Fruit fly (Drosophila melanogaster) whole organism, embryonic: ENCODE measurements around the gene Pxn.

ENCODE experiments used
- CG11247 ChIP-seq: fragments of 200-800 bp; sonication (Bioruptor generic); IDR thresholded peaks from 2 replicates; pipeline ENCODE4 v1.3.6; 2022; ENCODE audit warnings: missing biosample characterization, missing genetic modification characterization
- CG12219 ChIP-seq: fragments of 200-800 bp; sonication (Bioruptor generic); optimal IDR thresholded peaks from 3 replicates; lab custom pipeline; 2018; ENCODE audit warnings: missing biosample characterization, mild to moderate bottlenecking, missing genetic modification characterization
- CG13123 ChIP-seq: fragments of 200-800 bp; sonication (Bioruptor generic); optimal IDR thresholded peaks from 2 replicates; lab custom pipeline; 2016; ENCODE audit warnings: missing biosample characterization, missing genetic modification characterization
- CG14860 ChIP-seq: fragments of 200-800 bp; sonication (Bioruptor generic); IDR thresholded peaks from 3 replicates; pipeline ENCODE4 v1.3.6; 2022; ENCODE audit warnings: missing biosample characterization, missing genetic modification characterization; ENCODE audit not compliant: partially characterized antibody
- CG1602 ChIP-seq: fragments of 200-800 bp; sonication (Bioruptor generic); optimal IDR thresholded peaks from 3 replicates; lab custom pipeline; 2016; ENCODE audit warnings: missing biosample characterization, missing genetic modification characterization
- CG18764 ChIP-seq: fragments of 200-800 bp; sonication (Bioruptor generic); optimal IDR thresholded peaks from 3 replicates; lab custom pipeline; 2016; ENCODE audit warnings: missing biosample characterization, missing genetic modification characterization
- CG31224 ChIP-seq: fragments of 200-800 bp; sonication (Bioruptor generic); IDR thresholded peaks from 2 replicates; pipeline ENCODE4 v1.3.6; 2022; ENCODE audit warnings: missing biosample characterization, missing genetic modification characterization
- CG5180 ChIP-seq: fragments of 200-800 bp; sonication (Bioruptor generic); optimal IDR thresholded peaks from 3 replicates; lab custom pipeline; 2017; ENCODE audit warnings: missing biosample characterization, missing genetic modification characterization, mild to moderate bottlenecking, moderate library complexity, missing genetic modification reagents
- CG6175 ChIP-seq: fragments of 200-800 bp; sonication (Bioruptor generic); IDR thresholded peaks from 3 replicates; pipeline ENCODE4 v1.3.6; 2022; ENCODE audit warnings: missing biosample characterization, missing genetic modification characterization
- CG6254 ChIP-seq: fragments of 200-800 bp; sonication (Bioruptor generic); optimal IDR thresholded peaks from 3 replicates; lab custom pipeline; 2017; ENCODE audit warnings: mild to moderate bottlenecking, missing biosample characterization, missing genetic modification reagents, missing genetic modification characterization
- CG7357 ChIP-seq: fragments of 200-800 bp; sonication (Bioruptor generic); IDR thresholded peaks from 3 replicates; pipeline ENCODE4 v1.3.6; 2022; ENCODE audit warnings: missing biosample characterization, missing genetic modification characterization
- CG7745 ChIP-seq: fragments of 200-800 bp; sonication (Bioruptor generic); optimal IDR thresholded peaks from 2 replicates; lab custom pipeline; 2018; ENCODE audit warnings: missing biosample characterization, mild to moderate bottlenecking, missing genetic modification characterization, moderate library complexity
- CG8089 ChIP-seq: fragments of 200-800 bp; sonication (Bioruptor generic); optimal IDR thresholded peaks from 3 replicates; lab custom pipeline; 2016; ENCODE audit warnings: missing biosample characterization, missing genetic modification characterization
- CHES-1-like ChIP-seq: fragments of 200-800 bp; sonication (Bioruptor generic); optimal IDR thresholded peaks from 2 replicates; lab custom pipeline; 2016; ENCODE audit warnings: missing biosample characterization, missing genetic modification characterization
- D19B ChIP-seq: fragments of 200-800 bp; sonication (Bioruptor generic); optimal IDR thresholded peaks from 2 replicates; lab custom pipeline; 2017; ENCODE audit warnings: missing biosample characterization, mild to moderate bottlenecking, missing genetic modification characterization
- Dad ChIP-seq: fragments of 200-800 bp; sonication (Bioruptor generic); optimal IDR thresholded peaks from 3 replicates; lab custom pipeline; 2016; ENCODE audit warnings: missing biosample characterization, missing genetic modification characterization
- Dbx ChIP-seq: fragments of 200-800 bp; sonication (Bioruptor generic); IDR thresholded peaks from 3 replicates; pipeline ENCODE4 v1.3.6; 2022; ENCODE audit warnings: missing biosample characterization, missing genetic modification characterization
- Doc2 ChIP-seq: fragments of 200-800 bp; sonication (Bioruptor generic); IDR thresholded peaks from 2 replicates; pipeline ENCODE4 v1.3.6; 2022; ENCODE audit warnings: missing biosample characterization, missing genetic modification characterization
- Gsc ChIP-seq: fragments of 200-800 bp; sonication (Bioruptor generic); IDR thresholded peaks from 2 replicates; pipeline ENCODE4 v1.3.6; 2022; ENCODE audit warnings: missing biosample characterization, missing genetic modification characterization
- Hr51 ChIP-seq, 2 experiments: fragments of 200-800 bp; sonication (Bioruptor generic); optimal IDR thresholded peaks; 2 replicates in 1 of 2; 3 replicates in 1 of 2; lab custom pipeline; 2016 to 2018; ENCODE audit warnings: missing biosample characterization in 2 of 2, missing genetic modification characterization in 2 of 2, mild to moderate bottlenecking in 1 of 2, moderate library complexity in 1 of 2
- Hr78 ChIP-seq, 2 experiments: fragments of 200-800 bp in 1 of 2; fragments of >200 bp in 1 of 2; sonication (Bioruptor generic) in 1 of 2; optimal IDR thresholded peaks; 2 replicates each; lab custom pipeline; 2017 to 2019; ENCODE audit warnings: missing biosample characterization in 2 of 2, missing genetic modification characterization in 2 of 2, mild to moderate bottlenecking in 1 of 2, moderate library complexity in 1 of 2
- MESR4 ChIP-seq: fragments of 200-800 bp; sonication (Bioruptor generic); optimal IDR thresholded peaks from 2 replicates; lab custom pipeline; 2018; ENCODE audit warnings: missing biosample characterization, mild to moderate bottlenecking, missing genetic modification characterization, moderate library complexity
- Max ChIP-seq: fragments of 200-800 bp; sonication (Bioruptor generic); optimal IDR thresholded peaks from 2 replicates; lab custom pipeline; 2016; ENCODE audit warnings: missing biosample characterization, mild to moderate bottlenecking, missing genetic modification characterization
- Nf-YC ChIP-seq: fragments of 200-800 bp; optimal IDR thresholded peaks from 3 replicates; lab custom pipeline; 2019; ENCODE audit warnings: missing biosample characterization, mild to moderate bottlenecking, missing genetic modification characterization, moderate library complexity
- Optix ChIP-seq: fragments of 200-800 bp; sonication (Bioruptor generic); IDR thresholded peaks from 3 replicates; pipeline ENCODE4 v1.3.6; 2022; ENCODE audit warnings: missing biosample characterization, missing genetic modification characterization
- Side ChIP-seq: fragments of 200-800 bp; sonication (Bioruptor generic); optimal IDR thresholded peaks from 2 replicates; lab custom pipeline; 2016; ENCODE audit warnings: missing biosample characterization, missing genetic modification characterization
- ab ChIP-seq: fragments of 200-800 bp; sonication (Bioruptor generic); optimal IDR thresholded peaks from 2 replicates; lab custom pipeline; 2016; ENCODE audit warnings: missing biosample characterization, missing genetic modification characterization
- abd-A ChIP-seq: fragments of 200-800 bp; sonication (Bioruptor generic); optimal IDR thresholded peaks from 3 replicates; lab custom pipeline; 2019; ENCODE audit warnings: missing biosample characterization, mild to moderate bottlenecking, missing genetic modification characterization, moderate library complexity
- aop ChIP-seq: fragments of 200-800 bp; sonication (Bioruptor generic); IDR thresholded peaks from 2 replicates; pipeline ENCODE4 v1.3.6; 2022; ENCODE audit warnings: missing biosample characterization, missing genetic modification characterization
- ase ChIP-seq: fragments of 200-800 bp; sonication (Bioruptor generic); IDR thresholded peaks from 3 replicates; pipeline ENCODE4 v1.3.6; 2022; ENCODE audit warnings: missing biosample characterization, missing genetic modification characterization
- ato ChIP-seq: fragments of 200-800 bp; sonication (Bioruptor generic); IDR thresholded peaks from 2 replicates; pipeline ENCODE4 v1.3.6; 2022; ENCODE audit warnings: missing biosample characterization, missing genetic modification characterization; ENCODE audit not compliant: partially characterized antibody
- cas ChIP-seq: fragments of 200-800 bp; sonication (Bioruptor generic); IDR thresholded peaks from 2 replicates; pipeline ENCODE4 v1.3.6; 2022; ENCODE audit warnings: missing biosample characterization, missing genetic modification characterization
- caup ChIP-seq: fragments of 200-800 bp; sonication (Bioruptor generic); optimal IDR thresholded peaks from 3 replicates; lab custom pipeline; 2017; ENCODE audit warnings: missing biosample characterization, mild to moderate bottlenecking, missing genetic modification characterization, moderate library complexity; ENCODE audit not compliant: severe bottlenecking
- corto ChIP-seq: fragments of 200-800 bp; sonication (Bioruptor generic); optimal IDR thresholded peaks from 2 replicates; lab custom pipeline; 2016; ENCODE audit warnings: missing biosample characterization, mild to moderate bottlenecking, missing genetic modification characterization, moderate library complexity
- dm ChIP-seq: fragments of 200-800 bp; sonication (Bioruptor generic); optimal IDR thresholded peaks from 3 replicates; lab custom pipeline; 2016; ENCODE audit warnings: missing biosample characterization, missing genetic modification characterization
- ems ChIP-seq: fragments of 200-800 bp; sonication (Bioruptor generic); optimal IDR thresholded peaks from 3 replicates; lab custom pipeline; 2016; ENCODE audit warnings: missing biosample characterization, missing genetic modification characterization
- esg ChIP-seq: fragments of 200-800 bp; sonication (Bioruptor generic); conservative IDR thresholded peaks from 2 replicates; pipeline ENCODE4 v1.3.6; 2022; ENCODE audit warnings: missing biosample characterization, missing genetic modification characterization
- fd102C ChIP-seq: fragments of 200-800 bp; sonication (Bioruptor generic); optimal IDR thresholded peaks from 2 replicates; lab custom pipeline; 2018; ENCODE audit warnings: missing biosample characterization, mild to moderate bottlenecking, missing genetic modification characterization, moderate library complexity
- grau ChIP-seq: fragments of 200-800 bp; optimal IDR thresholded peaks from 3 replicates; lab custom pipeline; 2019; ENCODE audit warnings: missing biosample characterization, mild to moderate bottlenecking, missing genetic modification characterization, moderate library complexity
- grn ChIP-seq: fragments of 200-800 bp; sonication (Bioruptor generic); optimal IDR thresholded peaks from 3 replicates; lab custom pipeline; 2017; ENCODE audit warnings: missing biosample characterization, missing genetic modification characterization
- gsb ChIP-seq: fragments of 200-800 bp; sonication (Bioruptor generic); IDR thresholded peaks from 2 replicates; pipeline ENCODE4 v1.3.6; 2022; ENCODE audit warnings: missing biosample characterization, missing genetic modification characterization
- hb ChIP-seq: fragments of 200-800 bp; sonication (Bioruptor generic); IDR thresholded peaks from 3 replicates; pipeline ENCODE4 v1.3.6; 2022; ENCODE audit warnings: missing biosample characterization, missing genetic modification characterization; ENCODE audit not compliant: partially characterized antibody
- lab ChIP-seq: fragments of 200-800 bp; sonication (Bioruptor generic); optimal IDR thresholded peaks from 3 replicates; lab custom pipeline; 2017; ENCODE audit warnings: missing biosample characterization, missing genetic modification characterization, mild to moderate bottlenecking, moderate library complexity, missing genetic modification reagents
- maf-S ChIP-seq: fragments of 200-800 bp; sonication (Bioruptor generic); optimal IDR thresholded peaks from 2 replicates; lab custom pipeline; 2016; ENCODE audit warnings: missing biosample characterization, missing genetic modification characterization
- oc ChIP-seq: fragments of 200-800 bp; sonication (Bioruptor generic); optimal IDR thresholded peaks from 2 replicates; lab custom pipeline; 2018; ENCODE audit warnings: missing biosample characterization, mild to moderate bottlenecking, missing genetic modification characterization, moderate library complexity
- psq ChIP-seq: fragments of 200-800 bp; sonication (Bioruptor generic); optimal IDR thresholded peaks from 2 replicates; lab custom pipeline; 2017; ENCODE audit warnings: missing biosample characterization, missing genetic modification characterization
- scrt ChIP-seq: fragments of 200-800 bp; sonication (Bioruptor generic); optimal IDR thresholded peaks from 2 replicates; lab custom pipeline; 2018; ENCODE audit warnings: missing biosample characterization, mild to moderate bottlenecking, missing genetic modification characterization, moderate library complexity
- zf30C ChIP-seq: fragments of 200-800 bp; sonication (Bioruptor generic); optimal IDR thresholded peaks from 3 replicates; lab custom pipeline; 2018; ENCODE audit warnings: missing biosample characterization, mild to moderate bottlenecking, missing genetic modification characterization

Pxn gene

DNA sequence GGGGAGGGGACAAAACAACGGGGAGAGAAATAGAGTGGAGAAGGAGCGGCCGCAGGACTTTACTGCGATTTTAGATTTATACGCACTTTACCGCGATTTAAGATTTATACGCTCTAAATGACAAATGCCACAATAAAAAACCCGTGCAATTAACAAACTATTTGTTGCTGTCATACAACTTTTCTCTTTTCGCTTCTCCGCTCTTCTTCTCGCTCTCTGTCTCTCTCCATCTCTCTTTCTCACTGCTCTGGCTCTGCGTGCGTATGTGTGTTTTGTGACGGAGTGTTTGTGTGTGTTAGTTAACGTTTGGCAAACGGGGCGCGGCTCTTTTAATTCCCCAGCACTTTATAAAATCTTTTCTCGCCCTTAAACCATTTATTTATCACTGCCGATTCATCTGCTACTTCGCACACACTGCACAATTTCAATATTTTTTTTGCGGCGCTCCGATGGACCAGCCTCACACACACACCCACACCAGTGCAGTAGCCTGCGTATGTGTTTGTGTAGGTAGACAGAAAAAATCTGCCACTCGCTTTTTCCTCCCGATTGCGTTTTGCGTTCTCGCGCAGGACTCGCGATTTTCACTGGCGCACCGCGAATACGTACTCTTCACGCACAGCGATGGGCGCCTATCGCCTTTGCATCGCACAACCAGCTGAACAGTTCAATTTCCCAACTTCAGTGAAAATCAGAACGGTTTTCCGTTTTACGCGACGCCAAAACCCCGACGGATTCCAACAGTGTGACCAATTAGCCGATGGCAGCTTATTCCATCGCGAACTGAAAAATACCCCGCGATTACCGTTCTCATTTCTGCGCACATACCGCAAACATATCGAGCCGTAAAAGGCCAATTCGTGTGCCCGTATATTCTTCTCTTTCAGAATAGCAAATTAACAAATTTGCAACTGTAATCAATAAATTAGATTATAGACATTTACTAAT, 43.8 kb downstream of the Pxn start, which contains the start of gene msn (continued):
- TF ChIP-seq CG14860 (GFP tag; lab: Robert Waterston, UW), result 0 out of 3 replicates have a peak, but pooled peaks have one; percentile 36
- peak; percentile 10 for TF ChIP-seq Dad (GFP tag; lab: Kevin White, UChicago)
- TF ChIP-seq D19B (GFP tag; lab: Kevin White, UChicago), result no peak
- no peak for TF ChIP-seq esg (GFP tag; lab: Robert Waterston, UW)
- peak; percentile 8 for TF ChIP-seq grau (tag; lab: Kevin White, UChicago)
- no peak for TF ChIP-seq aop (GFP tag; lab: Robert Waterston, UW)
- no peak for TF ChIP-seq maf-S (GFP tag; lab: Kevin White, UChicago)
- no peak for TF ChIP-seq ase (GFP tag; lab: Robert Waterston, UW)
- no peak for TF ChIP-seq CG7357 (GFP tag; lab: Robert Waterston, UW)
- no peak for TF ChIP-seq CG1602
- 0 out of 3 replicates have a peak, but pooled peaks have one; percentile 26 for TF ChIP-seq Optix (GFP tag; lab: Robert Waterston, UW)
- TF ChIP-seq CG6254 (GFP tag; lab: Kevin White, UChicago), result no peak
- TF ChIP-seq Hr78 (GFP tag; optimal IDR thresholded peaks at IDR 0.05; lab: Kevin White, UChicago), result peak in 1 of 2 experiments; percentile 46
- TF ChIP-seq CHES-1-like (GFP tag; lab: Kevin White, UChicago), result peak; percentile 36
- no peak for TF ChIP-seq corto (GFP tag; lab: Kevin White, UChicago)
- peak; percentile 51 for TF ChIP-seq lab (GFP tag; lab: Kevin White, UChicago)
- TF ChIP-seq CG7745 (tag; lab: Kevin White, UChicago), result no peak
- no peak for TF ChIP-seq CG6175 (GFP tag; lab: Robert Waterston, UW)
- TF ChIP-seq Side, result peak; percentile 8
- TF ChIP-seq Doc2, result no peak
- no peak; the same call in 2 of the 3 replicates for TF ChIP-seq hb
- TF ChIP-seq gsb, result 0 out of 2 replicates have a peak, but pooled peaks have one; percentile 29
- no peak for TF ChIP-seq Max
- TF ChIP-seq ato, result peak; percentile 39; the same call in 1 of the 2 replicates
- TF ChIP-seq Dbx (GFP tag; lab: Robert Waterston, UW), result peak; percentile 54
- no peak for TF ChIP-seq grn (GFP tag; lab: Kevin White, UChicago)
- TF ChIP-seq ems, result peak; percentile 33
- TF ChIP-seq fd102C (GFP tag; lab: Kevin White, UChicago), result no peak
- no peak for TF ChIP-seq CG5180 (GFP tag; lab: Kevin White, UChicago)
- TF ChIP-seq CG31224 (GFP tag; lab: Robert Waterston, UW), result peak; percentile 21; the same call in 1 of the 2 replicates
- peak; percentile 42 for TF ChIP-seq caup (GFP tag; lab: Kevin White, UChicago)
- TF ChIP-seq scrt, result peak; percentile 25
- peak; percentile 23; the same call in 1 of the 2 replicates for TF ChIP-seq cas (GFP tag; lab: Robert Waterston, UW)
- TF ChIP-seq CG8089 (GFP tag; lab: Kevin White, UChicago), result no peak
- TF ChIP-seq oc, result no peak
- no peak for TF ChIP-seq zf30C
- peak; percentile 55 for TF ChIP-seq Nf-YC
- no peak for TF ChIP-seq CG13123 (GFP tag; lab: Kevin White, UChicago)
- no peak for TF ChIP-seq Gsc (GFP tag; lab: Robert Waterston, UW)
- peak; percentile 34 for TF ChIP-seq dm (GFP tag; lab: Kevin White, UChicago)
- TF ChIP-seq CG18764 (GFP tag; lab: Kevin White, UChicago), result no peak
- no peak for TF ChIP-seq CG11247 (GFP tag; lab: Robert Waterston, UW)
- peak; percentile 92 for TF ChIP-seq MESR4 (GFP tag; lab: Kevin White, UChicago)
- TF ChIP-seq psq (GFP tag; lab: Kevin White, UChicago), result no peak
- no peak for TF ChIP-seq CG12219 (GFP tag; lab: Kevin White, UChicago)
- TF ChIP-seq Hr51 (GFP tag; optimal IDR thresholded peaks at IDR 0.05; lab: Kevin White, UChicago), result no peak
- no peak for TF ChIP-seq abd-A (tag; lab: Kevin White, UChicago)
- no peak for TF ChIP-seq ab (GFP tag; lab: Kevin White, UChicago)
